Worm (Caenorhabditis elegans) whole organism, L1 larva: ENCODE data around the gene F26G1.10.
A peak's percentile ranks its signal among the peaks of the same experiment; 100 is the strongest.

Experiments
- C34B4.2 ChIP-seq: sonication (generic microtip); optimal IDR thresholded peaks from 2 replicates; lab custom pipeline; 2017; ENCODE audit warnings: mild to moderate bottlenecking, missing genetic modification characterization, missing compliant biosample characterization
- F16B12.6 ChIP-seq: fragments of 150-350 bp; optimal IDR thresholded peaks from 2 replicates; lab custom pipeline; 2014; ENCODE audit warnings: missing biosample characterization, missing genetic modification characterization
- aha-1 ChIP-seq: fragments of 150-350 bp; optimal IDR thresholded peaks from 2 replicates; lab custom pipeline; 2014; ENCODE audit warnings: missing biosample characterization, missing genetic modification characterization
- alr-1 ChIP-seq: fragments of 200-800 bp; sonication (Bioruptor generic); optimal IDR thresholded peaks from 2 replicates; lab custom pipeline; 2018; ENCODE audit warnings: borderline replicate concordance, mild to moderate bottlenecking, missing genetic modification characterization, missing compliant biosample characterization
- blmp-1 ChIP-seq: fragments of 150-350 bp; optimal IDR thresholded peaks from 2 replicates; lab custom pipeline; 2014; ENCODE audit warnings: missing biosample characterization, missing genetic modification characterization
- ceh-63 ChIP-seq: fragments of 200-800 bp; sonication (Bioruptor generic); optimal IDR thresholded peaks from 2 replicates; lab custom pipeline; 2018; ENCODE audit warnings: mild to moderate bottlenecking, missing genetic modification characterization, missing compliant biosample characterization
- ceh-8 ChIP-seq: fragments of 200-800 bp; sonication (Bioruptor generic); optimal IDR thresholded peaks from 2 replicates; lab custom pipeline; 2018; ENCODE audit warnings: mild to moderate bottlenecking, missing genetic modification characterization, moderate library complexity, missing compliant biosample characterization
- dpl-1 ChIP-seq, 3 experiments: fragments of 150-350 bp in 2 of 3; sonication (generic microtip) in 1 of 3; optimal IDR thresholded peaks; 2 replicates each; lab custom pipeline; 2014 to 2017; ENCODE audit warnings: missing biosample characterization in 3 of 3, missing genetic modification characterization in 3 of 3, missing genetic modification reagents in 3 of 3
- efl-1 ChIP-seq, 4 experiments: fragments of 150-350 bp; optimal IDR thresholded peaks in 3 of 4; peaks in 1 of 4; 1 replicate in 1 of 4; 2 replicates in 3 of 4; lab custom pipeline; 2014; ENCODE audit warnings: missing biosample characterization in 2 of 4, missing genetic modification characterization in 2 of 4, missing genetic modification reagents in 2 of 4
- elt-2 ChIP-seq: sonication (generic microtip); optimal IDR thresholded peaks from 2 replicates; lab custom pipeline; 2016; ENCODE audit warnings: missing genetic modification characterization, mild to moderate bottlenecking, inconsistent platforms, missing compliant biosample characterization, missing genetic modification reagents
- elt-3 ChIP-seq, 6 experiments: fragments of 150-350 bp in 1 of 6; sonication (generic microtip); optimal IDR thresholded peaks; 2 replicates each; lab custom pipeline; 2017 to 2018; ENCODE audit warnings: missing biosample characterization in 6 of 6, missing genetic modification characterization in 6 of 6, inconsistent platforms in 1 of 6
- ets-5 ChIP-seq: fragments of 200-800 bp; sonication (Bioruptor generic); IDR thresholded peaks from 2 replicates; pipeline ENCODE4 v1.3.6; 2022; ENCODE audit warnings: missing genetic modification characterization, missing compliant biosample characterization
- fkh-10 ChIP-seq: sonication (generic microtip); optimal IDR thresholded peaks from 2 replicates; lab custom pipeline; 2017; ENCODE audit warnings: missing biosample characterization, missing genetic modification reagents, missing genetic modification characterization
- fos-1 ChIP-seq: fragments of 150-350 bp; optimal IDR thresholded peaks from 2 replicates; lab custom pipeline; 2014; ENCODE audit warnings: missing biosample characterization, missing genetic modification characterization
- hlh-17 ChIP-seq: fragments of 200-800 bp; sonication (Bioruptor generic); optimal IDR thresholded peaks from 2 replicates; lab custom pipeline; 2018; ENCODE audit warnings: missing genetic modification characterization, mild to moderate bottlenecking, missing compliant biosample characterization, moderate library complexity, borderline replicate concordance
- hlh-4 ChIP-seq: sonication (generic microtip); optimal IDR thresholded peaks from 2 replicates; lab custom pipeline; 2016; ENCODE audit warnings: mild to moderate bottlenecking, missing genetic modification characterization, missing compliant biosample characterization
- lin-13 ChIP-seq: fragments of 150-350 bp; optimal IDR thresholded peaks from 2 replicates; lab custom pipeline; 2014; ENCODE audit warnings: missing biosample characterization, missing genetic modification reagents, missing genetic modification characterization
- lin-15B ChIP-seq: fragments of 150-350 bp; sonication (generic microtip); optimal IDR thresholded peaks from 3 replicates; lab custom pipeline; 2014; ENCODE audit warnings: missing biosample characterization, missing genetic modification characterization
- lin-35 ChIP-seq, 2 experiments: fragments of 150-350 bp; optimal IDR thresholded peaks; 2 replicates each; lab custom pipeline; 2014; ENCODE audit warnings: missing biosample characterization in 2 of 2, missing genetic modification characterization in 2 of 2, missing genetic modification reagents in 2 of 2
- lsy-2 ChIP-seq, 2 experiments: fragments of 150-350 bp; optimal IDR thresholded peaks; 2 replicates each; lab custom pipeline; 2014; ENCODE audit warnings: missing biosample characterization in 2 of 2, missing genetic modification characterization in 2 of 2
- mab-9 ChIP-seq: fragments of 200-800 bp; sonication (Bioruptor generic); IDR thresholded peaks from 2 replicates; pipeline ENCODE4 v1.3.6; 2022; ENCODE audit warnings: missing genetic modification reagents, missing genetic modification characterization, missing compliant biosample characterization
- mef-2 ChIP-seq: fragments of 150-350 bp; optimal IDR thresholded peaks from 2 replicates; lab custom pipeline; 2014; ENCODE audit warnings: missing biosample characterization, missing genetic modification characterization
- nhr-11 ChIP-seq: fragments of 150-350 bp; optimal IDR thresholded peaks from 2 replicates; lab custom pipeline; 2014; ENCODE audit warnings: missing biosample characterization, missing genetic modification characterization
- nhr-47 ChIP-seq: sonication (generic microtip); optimal IDR thresholded peaks from 2 replicates; lab custom pipeline; 2016; ENCODE audit warnings: mild to moderate bottlenecking, missing genetic modification characterization, moderate library complexity, missing compliant biosample characterization
- nhr-71 ChIP-seq: sonication (generic microtip); optimal IDR thresholded peaks from 2 replicates; lab custom pipeline; 2016; ENCODE audit warnings: mild to moderate bottlenecking, missing genetic modification characterization, moderate library complexity, missing compliant biosample characterization
- nhr-84 ChIP-seq: sonication (generic microtip); optimal IDR thresholded peaks from 2 replicates; lab custom pipeline; 2017; ENCODE audit warnings: missing biosample characterization, missing genetic modification characterization
- nhr-85 ChIP-seq: sonication (generic microtip); peaks from one replicate; lab custom pipeline; 2016; ENCODE audit warnings: missing genetic modification characterization, inconsistent platforms, missing compliant biosample characterization
- nhr-90 ChIP-seq: sonication (generic microtip); optimal IDR thresholded peaks from 2 replicates; lab custom pipeline; 2016; ENCODE audit warnings: mild to moderate bottlenecking, missing genetic modification characterization, missing compliant biosample characterization; ENCODE audit not compliant: poor library complexity
- pag-3 ChIP-seq: sonication (generic microtip); optimal IDR thresholded peaks from 2 replicates; lab custom pipeline; 2017; ENCODE audit warnings: missing genetic modification characterization, mild to moderate bottlenecking, missing compliant biosample characterization, antibody characterized with exemption, borderline replicate concordance; ENCODE audit not compliant: insufficient read depth
- pqm-1 ChIP-seq: sonication (generic microtip); optimal IDR thresholded peaks from 3 replicates; lab custom pipeline; 2017; ENCODE audit warnings: missing biosample characterization, missing genetic modification characterization
- rnt-1 ChIP-seq: sonication (generic microtip); optimal IDR thresholded peaks from 2 replicates; lab custom pipeline; 2016; ENCODE audit warnings: mild to moderate bottlenecking, missing genetic modification characterization, moderate library complexity, missing compliant biosample characterization
- snpc-4 ChIP-seq: fragments of 150-350 bp; optimal IDR thresholded peaks from 2 replicates; lab custom pipeline; 2014; ENCODE audit warnings: missing biosample characterization, missing genetic modification characterization
- snu-23 ChIP-seq: sonication (generic microtip); optimal IDR thresholded peaks from 2 replicates; lab custom pipeline; 2016; ENCODE audit warnings: missing genetic modification characterization, missing compliant biosample characterization
- tbx-2 ChIP-seq: sonication (generic microtip); optimal IDR thresholded peaks from 2 replicates; lab custom pipeline; 2016; ENCODE audit warnings: missing genetic modification characterization, missing compliant biosample characterization
- unc-130 ChIP-seq: fragments of 150-350 bp; optimal IDR thresholded peaks from 2 replicates; lab custom pipeline; 2017; ENCODE audit warnings: missing biosample characterization, missing genetic modification characterization, inconsistent platforms
- unc-62 ChIP-seq: fragments of 150-350 bp; optimal IDR thresholded peaks from 2 replicates; lab custom pipeline; 2014; ENCODE audit warnings: missing biosample characterization, missing genetic modification reagents, missing genetic modification characterization
- unc-98 ChIP-seq: fragments of 200-800 bp; sonication (Bioruptor generic); IDR thresholded peaks from 2 replicates; pipeline ENCODE4 v1.3.6; 2022; ENCODE audit warnings: missing genetic modification characterization, missing compliant biosample characterization
- xbp-1 ChIP-seq: sonication (generic microtip); optimal IDR thresholded peaks from 2 replicates; lab custom pipeline; 2016; ENCODE audit warnings: missing genetic modification characterization, missing compliant biosample characterization
- zip-4 ChIP-seq: fragments of 200-800 bp; sonication (Bioruptor generic); optimal IDR thresholded peaks from 2 replicates; lab custom pipeline; 2018; ENCODE audit warnings: mild to moderate bottlenecking, missing genetic modification characterization, moderate library complexity, missing compliant biosample characterization
- ztf-11 ChIP-seq, 2 experiments: sonication (generic microtip); optimal IDR thresholded peaks; 2 replicates each; lab custom pipeline; 2016 to 2017; ENCODE audit warnings: missing genetic modification characterization in 2 of 2, missing biosample characterization in 1 of 2, missing compliant biosample characterization in 1 of 2
- ztf-4 ChIP-seq: fragments of 150-350 bp; optimal IDR thresholded peaks from 2 replicates; lab custom pipeline; 2014; ENCODE audit warnings: missing biosample characterization, missing genetic modification characterization

F26G1.10 gene

DNA sequence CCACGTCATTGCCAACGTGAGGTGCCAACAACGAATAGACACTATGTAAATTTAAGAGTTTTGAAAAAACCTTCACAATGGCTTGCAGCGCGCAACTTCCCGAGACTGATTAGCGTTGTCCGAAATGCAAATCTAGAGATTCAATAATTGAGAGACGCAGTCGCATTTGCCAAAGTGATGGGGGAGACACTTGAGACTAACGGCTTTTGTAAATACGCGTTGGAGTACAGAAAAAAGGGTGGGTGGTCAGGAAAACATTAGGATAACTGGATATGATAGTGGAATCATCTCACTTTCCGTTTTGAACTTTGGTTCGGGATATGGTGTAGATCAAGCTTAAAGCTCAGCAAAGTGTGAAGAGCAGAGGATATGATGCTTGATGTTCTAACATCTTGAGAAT, 5.6 kb downstream of the F26G1.10 start:
- TF ChIP-seq efl-1 (optimal IDR thresholded peaks at IDR 0.05; lab: Kevin White, UChicago): no peak
- TF ChIP-seq efl-1 (GFP tag; optimal IDR thresholded peaks at IDR 0.05 in 1 of 2; lab: Kevin White, UChicago): peak in 1 of 2 experiments; percentile 66
- TF ChIP-seq ceh-8 (GFP tag; lab: Kevin White, UChicago): no peak

DNA sequence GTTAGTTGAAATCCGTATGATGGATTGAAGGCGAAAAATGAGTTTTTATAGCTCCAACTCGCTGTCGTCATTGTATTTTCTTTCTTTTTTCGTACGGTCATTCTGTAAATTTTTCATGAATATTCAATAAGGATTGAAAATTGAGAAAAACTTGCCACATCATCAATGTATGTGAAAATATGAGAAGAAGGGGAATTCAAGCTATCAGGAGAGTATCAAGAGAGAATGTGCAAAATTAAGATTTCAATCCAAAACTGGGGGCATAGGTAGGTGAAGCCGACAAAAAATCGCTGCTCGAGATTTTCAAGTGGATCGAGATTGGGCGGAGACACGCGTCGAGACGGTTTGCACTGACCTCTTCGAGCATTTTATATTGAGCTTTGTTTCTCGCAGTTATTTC, 10.3 kb downstream of the F26G1.10 start, which contains the start of gene nep-12:
Gene nep-12, minus strand, starts transcription at position 101 of the 400 bp plus-strand sequence.
- TF ChIP-seq nhr-47 (tag; lab: Kevin White, UChicago) (no peak), pqm-1 (tag; lab: Kevin White, UChicago) (no peak), blmp-1 (tag; lab: Kevin White, UChicago) (no peak), lsy-2 (tag; optimal IDR thresholded peaks at IDR 0.05; lab: Kevin White, UChicago) (no peak), xbp-1 (tag; lab: Kevin White, UChicago) (no peak), ets-5 (GFP tag; lab: Robert Waterston, UW) (no peak), ceh-63 (GFP tag; lab: Kevin White, UChicago) (no peak), lin-35 (GFP tag; optimal IDR thresholded peaks at IDR 0.05; lab: Kevin White, UChicago) (no peak), alr-1 (no peak), elt-3 (tag; optimal IDR thresholded peaks at IDR 0.05; lab: Kevin White, UChicago) (no peak), fkh-10 (GFP tag; lab: Kevin White, UChicago) (no peak), unc-62 (GFP tag; lab: Kevin White, UChicago) (no peak), snu-23 (GFP tag; lab: Kevin White, UChicago) (no peak), nhr-85 (tag; lab: Kevin White, UChicago) (no peak), mef-2 (tag; lab: Kevin White, UChicago) (no peak), ztf-4 (no peak), F16B12.6 (no peak)

DNA sequence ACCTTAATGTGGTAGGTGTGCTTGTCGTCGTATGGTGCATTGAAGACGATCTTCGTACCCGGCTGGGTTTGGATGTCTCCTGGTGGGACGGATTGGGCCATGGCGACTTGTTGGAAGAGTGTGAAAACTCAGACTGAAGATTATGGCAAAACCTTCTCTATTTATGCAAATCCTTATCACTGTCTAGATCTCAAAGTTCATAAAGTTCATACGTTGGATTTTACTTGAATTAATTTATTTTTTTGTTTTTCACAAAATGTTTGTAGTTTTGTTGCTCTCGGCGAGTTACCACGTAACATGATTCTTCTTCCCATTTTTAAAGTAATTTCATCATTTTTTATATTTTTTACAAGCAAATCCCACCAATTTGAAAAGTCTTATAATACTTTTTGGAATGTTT, 12.0 kb downstream of the F26G1.10 start, which contains the start of gene msp-3:
Gene msp-3, minus strand, starts transcription at position 101 of the 400 bp plus-strand sequence.
- no peak for TF ChIP-seq snpc-4 (tag; lab: Kevin White, UChicago)
- no peak for TF ChIP-seq pag-3
- no peak for TF ChIP-seq hlh-4
- no peak for TF ChIP-seq ztf-11 (tag; optimal IDR thresholded peaks at IDR 0.05; lab: Kevin White, UChicago)
- no peak for TF ChIP-seq hlh-17 (GFP tag; lab: Kevin White, UChicago)
- TF ChIP-seq nhr-90: no peak

DNA sequence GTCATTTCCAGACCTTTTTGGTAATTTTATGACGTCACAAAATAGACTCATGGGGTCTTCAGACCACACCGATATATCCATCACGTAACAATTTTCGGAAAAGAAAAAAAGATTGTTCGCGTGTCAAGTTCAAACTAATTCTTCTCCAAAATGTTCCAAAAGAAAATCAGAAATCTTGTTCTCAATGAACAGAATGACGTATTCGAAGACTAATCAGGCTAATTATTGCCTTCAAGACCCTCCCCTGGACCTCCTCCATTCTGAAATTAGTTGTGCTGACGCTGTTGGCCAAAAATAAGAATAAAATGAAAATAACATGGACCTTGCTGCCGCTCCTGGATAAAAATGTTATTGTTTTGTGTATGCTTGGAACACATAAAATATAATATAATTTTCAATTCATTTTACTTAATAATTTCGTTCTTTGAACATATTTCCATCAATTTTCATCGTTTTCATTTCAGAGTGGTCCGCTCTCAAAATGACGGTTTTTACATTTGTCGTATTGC, 15.7 kb downstream of the F26G1.10 start, which contains the start of gene F26G1.15:
Gene F26G1.15, plus strand, starts transcription at position 459 of the 509 bp plus-strand sequence.
- TF ChIP-seq efl-1 (optimal IDR thresholded peaks at IDR 0.05; lab: Kevin White, UChicago) (no peak), efl-1 (GFP tag; optimal IDR thresholded peaks at IDR 0.05 in 1 of 2; lab: Kevin White, UChicago) (peak in 1 of 2 experiments; percentile 53), lin-15B (tag; lab: Kevin White, UChicago) (no peak)

DNA sequence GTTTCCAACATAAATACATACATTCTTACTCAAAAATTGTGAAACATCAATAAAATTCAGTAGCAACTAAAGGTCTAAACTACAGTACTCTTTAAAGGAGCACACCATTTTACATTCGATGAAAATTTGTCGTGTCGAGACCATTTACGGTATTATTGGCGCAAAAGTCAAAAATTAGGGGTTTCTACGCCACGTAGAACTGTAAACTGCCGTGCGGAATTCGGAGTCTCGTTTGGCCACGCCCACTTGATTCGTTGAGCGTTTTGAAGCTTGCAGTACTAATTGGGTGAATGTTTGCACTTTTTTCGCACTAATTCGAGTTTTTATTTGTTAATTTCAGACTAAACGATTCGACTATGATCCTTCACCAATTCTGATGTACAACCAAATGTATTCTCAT, 16.5 kb downstream of the F26G1.10 start:
- TF ChIP-seq mab-9 (GFP tag; lab: Robert Waterston, UW) (no peak), alr-1 (no peak), C34B4.2 (tag; lab: Kevin White, UChicago) (no peak), rnt-1 (tag; lab: Kevin White, UChicago) (peak; percentile 31), aha-1 (no peak), nhr-84 (tag; lab: Kevin White, UChicago) (no peak), dpl-1 (GFP tag; optimal IDR thresholded peaks at IDR 0.05; lab: Kevin White, UChicago) (peak in 1 of 3 experiments; percentile 11), unc-98 (GFP tag; lab: Robert Waterston, UW) (no peak), hlh-17 (GFP tag; lab: Kevin White, UChicago) (no peak), elt-2 (tag; lab: Kevin White, UChicago) (no peak), lin-13 (GFP tag; lab: Kevin White, UChicago) (no peak), tbx-2 (tag; lab: Kevin White, UChicago) (no peak), zip-4 (GFP tag; lab: Kevin White, UChicago) (no peak), ztf-11 (tag; optimal IDR thresholded peaks at IDR 0.05; lab: Kevin White, UChicago) (no peak), efl-1 (optimal IDR thresholded peaks at IDR 0.05; lab: Kevin White, UChicago) (peak in 1 of 2 experiments; percentile 1), efl-1 (GFP tag; optimal IDR thresholded peaks at IDR 0.05 in 1 of 2; lab: Kevin White, UChicago) (no peak), lin-15B (tag; lab: Kevin White, UChicago) (no peak), unc-130 (tag; lab: Kevin White, UChicago) (no peak), nhr-11 (no peak), fos-1 (tag; lab: Kevin White, UChicago) (no peak), nhr-71 (tag; lab: Kevin White, UChicago) (no peak), xbp-1 (tag; lab: Kevin White, UChicago) (no peak)
